Fruit fly (Drosophila melanogaster) whole organism, embryonic: ENCODE measurements around the gene Ugt37D1.

Source experiments
- Abd-B ChIP-seq: fragments of 200-800 bp; sonication (Bioruptor generic); optimal IDR thresholded peaks from 2 replicates; lab custom pipeline; 2018; ENCODE audit warnings: missing biosample characterization, mild to moderate bottlenecking, missing genetic modification characterization, moderate library complexity
- Ada2b ChIP-seq: fragments of 200-800 bp; sonication (Bioruptor generic); IDR thresholded peaks from 2 replicates; pipeline ENCODE4 v1.3.6; 2022; ENCODE audit warnings: missing biosample characterization, missing genetic modification characterization
- C15 ChIP-seq: fragments of 200-800 bp; sonication (Bioruptor generic); IDR thresholded peaks from 3 replicates; pipeline ENCODE4 v1.3.6; 2022; ENCODE audit warnings: missing biosample characterization, missing genetic modification characterization
- CG10321 ChIP-seq: fragments of 200-800 bp; sonication (Bioruptor generic); IDR thresholded peaks from 2 replicates; pipeline ENCODE4 v1.3.6; 2022; ENCODE audit warnings: missing biosample characterization, missing genetic modification characterization
- CG10462 ChIP-seq: fragments of 200-800 bp; sonication (Bioruptor generic); optimal IDR thresholded peaks from 2 replicates; lab custom pipeline; 2016; ENCODE audit warnings: missing biosample characterization, missing genetic modification characterization
- CG11456 ChIP-seq: fragments of 200-800 bp; sonication (Bioruptor generic); IDR thresholded peaks from 3 replicates; pipeline ENCODE4 v1.3.6; 2022; ENCODE audit warnings: missing biosample characterization, missing genetic modification characterization
- CG12071 ChIP-seq: fragments of 200-800 bp; sonication (Bioruptor generic); optimal IDR thresholded peaks from 3 replicates; lab custom pipeline; 2018; ENCODE audit warnings: missing biosample characterization, mild to moderate bottlenecking, missing genetic modification characterization
- CG12155 ChIP-seq: fragments of 200-800 bp; sonication (Bioruptor generic); optimal IDR thresholded peaks from 3 replicates; lab custom pipeline; 2016; ENCODE audit warnings: missing biosample characterization, missing genetic modification characterization
- CG13894 ChIP-seq: fragments of 200-800 bp; sonication (Bioruptor generic); optimal IDR thresholded peaks from 3 replicates; lab custom pipeline; 2018; ENCODE audit warnings: missing biosample characterization, mild to moderate bottlenecking, missing genetic modification characterization, moderate library complexity
- CG14860 ChIP-seq: fragments of 200-800 bp; sonication (Bioruptor generic); IDR thresholded peaks from 3 replicates; pipeline ENCODE4 v1.3.6; 2022; ENCODE audit warnings: missing biosample characterization, missing genetic modification characterization; ENCODE audit not compliant: partially characterized antibody
- CG17359 ChIP-seq: fragments of 200-800 bp; sonication (Bioruptor generic); optimal IDR thresholded peaks from 3 replicates; lab custom pipeline; 2018; ENCODE audit warnings: missing biosample characterization, mild to moderate bottlenecking, missing genetic modification characterization, moderate library complexity
- CG17385 ChIP-seq: fragments of 200-800 bp; sonication (Bioruptor generic); optimal IDR thresholded peaks from 3 replicates; lab custom pipeline; 2018; ENCODE audit warnings: missing biosample characterization, mild to moderate bottlenecking, missing genetic modification characterization
- CG17802 ChIP-seq: fragments of 200-800 bp; sonication (Bioruptor generic); optimal IDR thresholded peaks from 2 replicates; lab custom pipeline; 2018; ENCODE audit warnings: missing biosample characterization, mild to moderate bottlenecking, missing genetic modification characterization, moderate library complexity
- CG17829 ChIP-seq: fragments of 200-800 bp; optimal IDR thresholded peaks from 2 replicates; lab custom pipeline; 2019; ENCODE audit warnings: missing biosample characterization, mild to moderate bottlenecking, missing genetic modification characterization, moderate library complexity
- CG18262 ChIP-seq: fragments of 200-800 bp; optimal IDR thresholded peaks from 3 replicates; lab custom pipeline; 2019; ENCODE audit warnings: missing biosample characterization, mild to moderate bottlenecking, missing genetic modification characterization, moderate library complexity
- CG2889 ChIP-seq: fragments of 200-800 bp; sonication (Bioruptor generic); IDR thresholded peaks from 3 replicates; pipeline ENCODE4 v1.3.6; 2022; ENCODE audit warnings: missing biosample characterization, missing genetic modification characterization
- CG4360 ChIP-seq: fragments of 200-800 bp; sonication (Bioruptor generic); IDR thresholded peaks from 2 replicates; pipeline ENCODE4 v1.3.6; 2022; ENCODE audit warnings: missing biosample characterization, missing genetic modification characterization
- CG4424 ChIP-seq: fragments of 200-800 bp; sonication (Bioruptor generic); optimal IDR thresholded peaks from 3 replicates; lab custom pipeline; 2016; ENCODE audit warnings: missing biosample characterization, missing genetic modification characterization
- CG7271 ChIP-seq: fragments of 200-800 bp; sonication (Bioruptor generic); optimal IDR thresholded peaks from 2 replicates; lab custom pipeline; 2018; ENCODE audit warnings: missing biosample characterization, mild to moderate bottlenecking, missing genetic modification characterization, moderate library complexity
- CG8944 ChIP-seq: fragments of 200-800 bp; sonication (Bioruptor generic); optimal IDR thresholded peaks from 3 replicates; lab custom pipeline; 2016; ENCODE audit warnings: missing biosample characterization, missing genetic modification characterization
- CHES-1-like ChIP-seq: fragments of 200-800 bp; sonication (Bioruptor generic); optimal IDR thresholded peaks from 2 replicates; lab custom pipeline; 2016; ENCODE audit warnings: missing biosample characterization, missing genetic modification characterization
- CTCF ChIP-seq: fragments of 200-800 bp; sonication (Bioruptor generic); optimal IDR thresholded peaks from 2 replicates; lab custom pipeline; 2017; ENCODE audit warnings: missing biosample characterization, mild to moderate bottlenecking, missing genetic modification characterization, moderate library complexity
- CoRest ChIP-seq: fragments of 200-800 bp; sonication (Bioruptor generic); optimal IDR thresholded peaks from 3 replicates; lab custom pipeline; 2018; ENCODE audit warnings: missing biosample characterization, mild to moderate bottlenecking, missing genetic modification characterization, moderate library complexity
- Doc2 ChIP-seq: fragments of 200-800 bp; sonication (Bioruptor generic); IDR thresholded peaks from 2 replicates; pipeline ENCODE4 v1.3.6; 2022; ENCODE audit warnings: missing biosample characterization, missing genetic modification characterization
- Doc3 ChIP-seq: fragments of 200-800 bp; sonication (Bioruptor generic); IDR thresholded peaks from 3 replicates; pipeline ENCODE4 v1.3.6; 2022; ENCODE audit warnings: missing biosample characterization, missing genetic modification characterization; ENCODE audit not compliant: partially characterized antibody
- Gsc ChIP-seq: fragments of 200-800 bp; sonication (Bioruptor generic); IDR thresholded peaks from 2 replicates; pipeline ENCODE4 v1.3.6; 2022; ENCODE audit warnings: missing biosample characterization, missing genetic modification characterization
- Mes4 ChIP-seq: fragments of 200-800 bp; sonication (Bioruptor generic); optimal IDR thresholded peaks from 2 replicates; lab custom pipeline; 2016; ENCODE audit warnings: missing biosample characterization, missing genetic modification characterization
- Rfx ChIP-seq: fragments of 200-800 bp; sonication (Bioruptor generic); IDR thresholded peaks from 2 replicates; pipeline ENCODE4 v1.3.6; 2022; ENCODE audit warnings: missing biosample characterization, missing genetic modification characterization
- Side ChIP-seq: fragments of 200-800 bp; sonication (Bioruptor generic); optimal IDR thresholded peaks from 2 replicates; lab custom pipeline; 2016; ENCODE audit warnings: missing biosample characterization, missing genetic modification characterization
- Six4 ChIP-seq: fragments of 200-800 bp; sonication (Bioruptor generic); optimal IDR thresholded peaks from 2 replicates; lab custom pipeline; 2016; ENCODE audit warnings: missing biosample characterization, missing genetic modification characterization
- bcd ChIP-seq: fragments of 200-800 bp; sonication (Bioruptor generic); optimal IDR thresholded peaks from 2 replicates; lab custom pipeline; 2017; ENCODE audit warnings: missing biosample characterization, mild to moderate bottlenecking, missing genetic modification characterization
- bigmax ChIP-seq: fragments of 200-800 bp; sonication (Bioruptor generic); optimal IDR thresholded peaks from 2 replicates; lab custom pipeline; 2018; ENCODE audit warnings: missing biosample characterization, mild to moderate bottlenecking, missing genetic modification characterization
- dimm ChIP-seq: fragments of 200-800 bp; sonication (Bioruptor generic); IDR thresholded peaks from 2 replicates; pipeline ENCODE4 v1.3.6; 2022; ENCODE audit warnings: missing biosample characterization, missing genetic modification characterization
- dpn ChIP-seq, 2 experiments: fragments of 200-800 bp; sonication (Bioruptor generic); optimal IDR thresholded peaks; 3 replicates each; lab custom pipeline; 2016; ENCODE audit warnings: missing biosample characterization in 2 of 2, missing genetic modification characterization in 2 of 2
- emc ChIP-seq: fragments of 200-800 bp; sonication (Bioruptor generic); optimal IDR thresholded peaks from 2 replicates; lab custom pipeline; 2016; ENCODE audit warnings: missing biosample characterization, missing genetic modification characterization
- esg ChIP-seq: fragments of 200-800 bp; sonication (Bioruptor generic); conservative IDR thresholded peaks from 2 replicates; pipeline ENCODE4 v1.3.6; 2022; ENCODE audit warnings: missing biosample characterization, missing genetic modification characterization
- eve ChIP-seq, 2 experiments: fragments of >200 bp; optimal IDR thresholded peaks; 2 replicates each; lab custom pipeline; 2017; ENCODE audit warnings: missing biosample characterization in 2 of 2, missing genetic modification characterization in 2 of 2
- ftz-f1 ChIP-seq: fragments of 200-800 bp; sonication (Bioruptor generic); optimal IDR thresholded peaks from 2 replicates; lab custom pipeline; 2016; ENCODE audit warnings: missing biosample characterization, missing genetic modification characterization
- gfzf ChIP-seq: fragments of 200-800 bp; sonication (Bioruptor generic); optimal IDR thresholded peaks from 2 replicates; lab custom pipeline; 2016; ENCODE audit warnings: missing biosample characterization, mild to moderate bottlenecking, missing genetic modification characterization, moderate library complexity
- grau ChIP-seq: fragments of 200-800 bp; optimal IDR thresholded peaks from 3 replicates; lab custom pipeline; 2019; ENCODE audit warnings: missing biosample characterization, mild to moderate bottlenecking, missing genetic modification characterization, moderate library complexity
- gsb-n ChIP-seq: fragments of 200-800 bp; sonication (Bioruptor generic); optimal IDR thresholded peaks from 3 replicates; lab custom pipeline; 2018; ENCODE audit warnings: missing biosample characterization, mild to moderate bottlenecking, missing genetic modification characterization
- hbn ChIP-seq: fragments of 200-800 bp; sonication (Bioruptor generic); IDR thresholded peaks from 2 replicates; pipeline ENCODE4 v1.3.6; 2022; ENCODE audit warnings: missing biosample characterization, missing genetic modification characterization; ENCODE audit not compliant: partially characterized antibody
- jumu ChIP-seq: fragments of 200-800 bp; sonication (Bioruptor generic); optimal IDR thresholded peaks from 3 replicates; lab custom pipeline; 2016; ENCODE audit warnings: missing biosample characterization, missing genetic modification characterization
- onecut ChIP-seq: fragments of 200-800 bp; sonication (Bioruptor generic); IDR thresholded peaks from 2 replicates; pipeline ENCODE4 v1.3.6; 2022; ENCODE audit warnings: missing biosample characterization, missing genetic modification characterization
- otp ChIP-seq: fragments of 200-800 bp; sonication (Bioruptor generic); IDR thresholded peaks from 3 replicates; pipeline ENCODE4, ENCODE4 v1.3.6; 2022; ENCODE audit warnings: missing biosample characterization, missing genetic modification characterization
- pnt ChIP-seq: fragments of 200-800 bp; sonication (Bioruptor generic); optimal IDR thresholded peaks from 3 replicates; lab custom pipeline; 2016; ENCODE audit warnings: missing biosample characterization, missing genetic modification characterization
- run ChIP-seq: fragments of 200-800 bp; sonication (Bioruptor generic); optimal IDR thresholded peaks from 3 replicates; lab custom pipeline; 2018; ENCODE audit warnings: missing biosample characterization, mild to moderate bottlenecking, missing genetic modification characterization
- slbo ChIP-seq: fragments of 200-800 bp; sonication (Bioruptor generic); IDR thresholded peaks from 2 replicates; pipeline ENCODE4 v1.3.6; 2022; ENCODE audit warnings: missing biosample characterization, missing genetic modification characterization
- sug ChIP-seq: fragments of 200-800 bp; optimal IDR thresholded peaks from 2 replicates; lab custom pipeline; 2019; ENCODE audit warnings: missing biosample characterization, mild to moderate bottlenecking, missing genetic modification characterization, moderate library complexity
- tap ChIP-seq: fragments of 200-800 bp; optimal IDR thresholded peaks from 3 replicates; lab custom pipeline; 2019; ENCODE audit warnings: missing biosample characterization, mild to moderate bottlenecking, missing genetic modification characterization, moderate library complexity
- unc-4 ChIP-seq: fragments of 200-800 bp; sonication (Bioruptor generic); IDR thresholded peaks from 2 replicates; pipeline ENCODE4 v1.3.6; 2022; ENCODE audit warnings: missing biosample characterization, missing genetic modification characterization; ENCODE audit not compliant: partially characterized antibody
- vvl ChIP-seq: fragments of 200-800 bp; sonication (Bioruptor generic); IDR thresholded peaks from 2 replicates; pipeline ENCODE4 v1.3.6; 2022; ENCODE audit warnings: missing biosample characterization, missing genetic modification characterization
- wdn ChIP-seq: fragments of 200-800 bp; sonication (Bioruptor generic); IDR thresholded peaks from 2 replicates; pipeline ENCODE4 v1.3.6; 2022; ENCODE audit warnings: missing biosample characterization, missing genetic modification characterization

Gene Ugt37D1

dm6 chr2L:16824905-16825333 is 26.1 kb downstream of the Ugt37D1 start, which contains the start of gene Cse1 (continued):
- TF ChIP-seq Abd-B (GFP tag; lab: Kevin White, UChicago), result no peak
- no peak for TF ChIP-seq CG10321 (GFP tag; lab: Robert Waterston, UW)
- no peak for TF ChIP-seq Six4 (GFP tag; lab: Kevin White, UChicago)
- no peak for TF ChIP-seq CG18262 (tag; lab: Kevin White, UChicago)
- TF ChIP-seq bigmax, result no peak
- TF ChIP-seq CG17385 (GFP tag; lab: Kevin White, UChicago), result no peak
- TF ChIP-seq CG12155 (GFP tag; lab: Kevin White, UChicago), result no peak
- no peak; the same call in 2 of the 3 replicates for TF ChIP-seq CG14860
- TF ChIP-seq CHES-1-like, result no peak
- no peak for TF ChIP-seq ftz-f1 (GFP tag; lab: Kevin White, UChicago)
- TF ChIP-seq dimm (GFP tag; lab: Robert Waterston, UW), result no peak
- TF ChIP-seq CG12071 (GFP tag; lab: Kevin White, UChicago), result no peak
- TF ChIP-seq CG17802 (tag; lab: Kevin White, UChicago), result no peak
- no peak for TF ChIP-seq dpn (GFP tag; optimal IDR thresholded peaks at IDR 0.05; lab: Kevin White, UChicago)
- 0 out of 2 replicates have a peak, but pooled peaks have one; percentile 39 for TF ChIP-seq hbn (GFP tag; lab: Robert Waterston, UW)
- TF ChIP-seq CG2889, result no peak
- 0 out of 3 replicates have a peak, but pooled peaks have one; percentile 40 for TF ChIP-seq Doc3 (GFP tag; lab: Robert Waterston, UW)
- no peak for TF ChIP-seq CG8944 (GFP tag; lab: Kevin White, UChicago)
- no peak for TF ChIP-seq sug (tag; lab: Kevin White, UChicago)
- TF ChIP-seq CG13894 (tag; lab: Kevin White, UChicago), result no peak
- no peak for TF ChIP-seq CG11456 (GFP tag; lab: Robert Waterston, UW)
- no peak for TF ChIP-seq vvl (GFP tag; lab: Robert Waterston, UW)
- no peak for TF ChIP-seq C15
- TF ChIP-seq CG7271 (tag; lab: Kevin White, UChicago), result no peak
- TF ChIP-seq CG17829, result no peak
- no peak for TF ChIP-seq CG17359 (tag; lab: Kevin White, UChicago)
- no peak for TF ChIP-seq Side (GFP tag; lab: Kevin White, UChicago)
- no peak for TF ChIP-seq CG4360 (GFP tag; lab: Robert Waterston, UW)
- no peak for TF ChIP-seq Rfx (GFP tag; lab: Robert Waterston, UW)
- TF ChIP-seq CG10462, result no peak
- no peak for TF ChIP-seq Gsc (GFP tag; lab: Robert Waterston, UW)
- TF ChIP-seq gsb-n (tag; lab: Kevin White, UChicago), result no peak
- no peak for TF ChIP-seq esg
- no peak for TF ChIP-seq Ada2b (GFP tag; lab: Robert Waterston, UW)
- TF ChIP-seq onecut (GFP tag; lab: Robert Waterston, UW), result no peak
- TF ChIP-seq CG4424 (GFP tag; lab: Kevin White, UChicago), result no peak
- no peak for TF ChIP-seq otp (GFP tag; lab: Robert Waterston, UW)
- peak; percentile 62; the same call in 1 of the 2 replicates for TF ChIP-seq unc-4 (GFP tag; lab: Robert Waterston, UW)
- TF ChIP-seq gfzf, result peak; percentile 13
- TF ChIP-seq CoRest, result no peak
- TF ChIP-seq grau, result no peak
- TF ChIP-seq jumu (GFP tag; lab: Kevin White, UChicago), result no peak
- no peak for TF ChIP-seq CTCF (GFP tag; lab: Kevin White, UChicago)
- no peak for TF ChIP-seq Doc2 (GFP tag; lab: Robert Waterston, UW)
- TF ChIP-seq tap (tag; lab: Kevin White, UChicago), result no peak
- no peak for TF ChIP-seq bcd (GFP tag; lab: Kevin White, UChicago)
- TF ChIP-seq wdn (GFP tag; lab: Robert Waterston, UW), result no peak
- no peak for TF ChIP-seq eve (GFP tag; optimal IDR thresholded peaks at IDR 0.05; lab: Kevin White, UChicago)
- no peak for TF ChIP-seq slbo (GFP tag; lab: Robert Waterston, UW)
- TF ChIP-seq run, result no peak
- TF ChIP-seq Mes4 (GFP tag; lab: Kevin White, UChicago), result no peak
- TF ChIP-seq emc (GFP tag; lab: Kevin White, UChicago), result no peak
- no peak for TF ChIP-seq pnt (GFP tag; lab: Kevin White, UChicago)
